Fruit fly (Drosophila melanogaster) whole organism, wandering third instar larva: ENCODE measurements around the gene CG4995.

Source experiments
- Dif ChIP-seq: fragments of 200-275, 200-300 bp; sonication (Bioruptor generic); optimal IDR thresholded peaks from 2 replicates; lab custom pipeline; 2018; ENCODE audit warnings: missing biosample characterization, missing genetic modification characterization; ENCODE audit not compliant: partially characterized antibody
- Myc ChIP-seq: fragments of >200 bp; optimal IDR thresholded peaks from 2 replicates; lab custom pipeline; 2017
- fru ChIP-seq: fragments of 200-800 bp; sonication (Bioruptor generic); optimal IDR thresholded peaks from 3 replicates; lab custom pipeline; 2016; ENCODE audit warnings: missing biosample characterization, mild to moderate bottlenecking, missing genetic modification characterization
- pan ChIP-seq: fragments of >200 bp; optimal IDR thresholded peaks from 2 replicates; lab custom pipeline; 2017
- psq ChIP-seq: fragments of 200-800 bp; sonication (Bioruptor generic); optimal IDR thresholded peaks from 3 replicates; lab custom pipeline; 2017; ENCODE audit warnings: missing biosample characterization, mild to moderate bottlenecking, missing genetic modification characterization, moderate library complexity
- tai ChIP-seq: sonication (Bioruptor generic); optimal IDR thresholded peaks from 2 replicates; lab custom pipeline; 2016; ENCODE audit warnings: missing biosample characterization, missing genetic modification characterization
- usp ChIP-seq: fragments of >200 bp; optimal IDR thresholded peaks from 2 replicates; lab custom pipeline; 2017; ENCODE audit warnings: missing biosample characterization, missing genetic modification characterization

- TF ChIP-seq pan (lab: Kevin White, UChicago) (no peak), psq (GFP tag; lab: Kevin White, UChicago) (no peak), Myc (lab: Kevin White, UChicago) (no peak), Dif (no peak), tai (GFP tag; lab: Kevin White, UChicago) (no peak), usp (GFP tag; lab: Kevin White, UChicago) (no peak), fru (no peak)
These were observed 44.2 kb downstream of the CG4995 start, which contains the start of gene CG5056 for dm6 chr2L:10366525-10366924.
